Worm (Caenorhabditis elegans): Measurements from ENCODE around the gene pigt-1.

Gene pigt-1

DNA sequence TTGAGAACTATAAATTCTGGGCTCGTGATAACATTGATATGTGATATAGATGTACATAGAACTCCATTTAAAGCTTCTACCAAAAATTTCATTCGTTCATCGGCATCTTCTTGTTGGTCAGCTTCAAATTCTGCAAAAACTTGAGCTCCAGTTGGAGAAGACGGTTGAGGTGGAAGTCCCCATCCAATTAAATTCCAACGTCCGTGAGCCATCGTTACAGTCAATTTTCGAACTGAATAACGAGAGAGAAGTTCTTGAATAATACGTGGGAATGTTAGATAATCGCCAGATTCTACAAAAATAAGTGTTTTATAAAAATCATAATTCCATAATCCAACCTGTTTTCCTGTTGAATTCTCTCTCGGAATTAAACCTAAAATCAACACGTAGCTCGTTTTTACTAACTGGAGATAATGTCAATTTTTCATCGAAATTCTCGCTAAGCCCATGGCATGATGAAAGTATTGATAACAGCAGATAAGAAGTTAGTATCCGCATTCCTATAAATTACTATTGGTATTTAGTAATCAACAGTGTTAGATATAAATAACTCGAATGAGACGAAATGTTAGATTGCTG lies at the start of gene pigt-1:
pigt-1 (minus strand) TSS at position 500 of the 579 bp plus-strand sequence.
- no peak for TF ChIP-seq ceh-63 (GFP tag; optimal IDR thresholded peaks at IDR 0.05)
- no peak for TF ChIP-seq hlh-4 (tag; optimal IDR thresholded peaks at IDR 0.05)
- no peak for TF ChIP-seq lin-39 (tag; optimal IDR thresholded peaks at IDR 0.05)
- TF ChIP-seq ceh-8 (GFP tag; optimal IDR thresholded peaks at IDR 0.05): no peak
- no peak for TF ChIP-seq ceh-90 (tag; optimal IDR thresholded peaks at IDR 0.05)
- no peak for TF ChIP-seq nhr-76 (tag; optimal IDR thresholded peaks at IDR 0.05)
- TF ChIP-seq lir-3 (tag; optimal IDR thresholded peaks at IDR 0.05; ENCODE audit: poor library complexity): no peak
- no peak for TF ChIP-seq rnt-1 (tag; optimal IDR thresholded peaks at IDR 0.05)
- no peak for TF ChIP-seq F16B12.6 (tag; optimal IDR thresholded peaks at IDR 0.05)
- TF ChIP-seq isw-1 (GFP tag; IDR thresholded peaks at IDR 0.05): no peak
- TF ChIP-seq pag-3 (tag; optimal IDR thresholded peaks at IDR 0.05; ENCODE audit: borderline replicate concordance, insufficient read depth): no peak
- TF ChIP-seq egl-27 (tag; optimal IDR thresholded peaks at IDR 0.05): no peak
- no peak for TF ChIP-seq sup-37 (GFP tag; optimal IDR thresholded peaks at IDR 0.05)
- TF ChIP-seq lin-15B (tag; optimal IDR thresholded peaks at IDR 0.05): no peak
- no peak for TF ChIP-seq efl-3 (GFP tag; optimal IDR thresholded peaks at IDR 0.05)
- peak; percentile 44 for TF ChIP-seq aly-2 (tag; optimal IDR thresholded peaks at IDR 0.05)
- TF ChIP-seq ceh-82 (tag; optimal IDR thresholded peaks at IDR 0.05): no peak
- no peak for TF ChIP-seq lin-13 (GFP tag; optimal IDR thresholded peaks at IDR 0.05)
- peak; percentile 15 for TF ChIP-seq nhr-20 (tag; optimal IDR thresholded peaks at IDR 0.05)
- TF ChIP-seq Y116A8C.19 (tag; optimal IDR thresholded peaks at IDR 0.05; ENCODE audit: borderline replicate concordance): no peak
- TF ChIP-seq nhr-85 (tag): peak; percentile 58
- TF ChIP-seq irx-1 (tag; optimal IDR thresholded peaks at IDR 0.05): no peak
- no peak for TF ChIP-seq pqm-1 (tag; optimal IDR thresholded peaks at IDR 0.05)
- no peak for TF ChIP-seq pax-3 (tag; optimal IDR thresholded peaks at IDR 0.05)
- TF ChIP-seq sox-4 (tag; optimal IDR thresholded peaks at IDR 0.05): no peak
- no peak for TF ChIP-seq nhr-11 (tag; optimal IDR thresholded peaks at IDR 0.05)
- TF ChIP-seq unc-130 (tag; optimal IDR thresholded peaks at IDR 0.05): no peak
- TF ChIP-seq lin-35 (GFP tag; optimal IDR thresholded peaks at IDR 0.05): no peak
- TF ChIP-seq nhr-90 (tag; optimal IDR thresholded peaks at IDR 0.05; ENCODE audit: poor library complexity): peak; percentile 50
- no peak for TF ChIP-seq alr-1 (tag; optimal IDR thresholded peaks at IDR 0.05; ENCODE audit: borderline replicate concordance)
- TF ChIP-seq nhr-71 (tag; optimal IDR thresholded peaks at IDR 0.05): peak; percentile 44
- peak; percentile 15 for TF ChIP-seq elt-2 (tag; optimal IDR thresholded peaks at IDR 0.05)
- TF ChIP-seq ztf-11 (tag; optimal IDR thresholded peaks at IDR 0.05): no peak
- no peak for TF ChIP-seq grh-1 (GFP tag; IDR thresholded peaks at IDR 0.05)
- TF ChIP-seq hlh-17 (GFP tag; optimal IDR thresholded peaks at IDR 0.05; ENCODE audit: borderline replicate concordance): no peak
- TF ChIP-seq unc-30 (tag; optimal IDR thresholded peaks at IDR 0.05): no peak
- TF ChIP-seq ets-5 (GFP tag; IDR thresholded peaks at IDR 0.05): no peak
- no peak for TF ChIP-seq zip-4 (GFP tag; optimal IDR thresholded peaks at IDR 0.05)
- TF ChIP-seq fkh-10 (GFP tag; optimal IDR thresholded peaks at IDR 0.05): no peak
- no peak for TF ChIP-seq nhr-12 (tag; optimal IDR thresholded peaks at IDR 0.05)
- TF ChIP-seq sptf-1 (tag; optimal IDR thresholded peaks at IDR 0.05): no peak
- TF ChIP-seq zag-1 (tag; optimal IDR thresholded peaks at IDR 0.05): no peak
- no peak for TF ChIP-seq efl-1 (optimal IDR thresholded peaks at IDR 0.05)
- peak in 1 of 2 experiments; percentile 89 for TF ChIP-seq efl-1 (GFP tag; optimal IDR thresholded peaks at IDR 0.05 in 1 of 2)
- no peak for TF ChIP-seq unc-86 (tag; optimal IDR thresholded peaks at IDR 0.05)
- no peak for TF ChIP-seq aha-1 (tag; optimal IDR thresholded peaks at IDR 0.05)
- TF ChIP-seq vab-15 (tag; optimal IDR thresholded peaks at IDR 0.05): no peak
- no peak for TF ChIP-seq mep-1 (tag; optimal IDR thresholded peaks at IDR 0.05)
- no peak for TF ChIP-seq elt-3 (tag; optimal IDR thresholded peaks at IDR 0.05)
- no peak for TF ChIP-seq skn-1 (tag; optimal IDR thresholded peaks at IDR 0.05)
- TF ChIP-seq snu-23 (GFP tag; optimal IDR thresholded peaks at IDR 0.05): peak; percentile 14
- TF ChIP-seq mab-9 (GFP tag; IDR thresholded peaks at IDR 0.05): no peak

All from whole organism, L1 larva.